Fruit fly (Drosophila melanogaster): Measurements from ENCODE around the gene Tti1.
A peak's percentile ranks its signal among the peaks of the same experiment; 100 is the strongest.

dm6 chr3R:9791177-9791806 lies 36.8 kb upstream of the Tti1 start, which contains the start of the genes CG12945 and CG8507:
- peak; percentile 56 for TF ChIP-seq CG11617 (GFP tag; optimal IDR thresholded peaks at IDR 0.05)
- TF ChIP-seq CG5204 (GFP tag; optimal IDR thresholded peaks at IDR 0.05), result no peak
- peak; percentile 55 for TF ChIP-seq pad (GFP tag; optimal IDR thresholded peaks at IDR 0.05)
- TF ChIP-seq CG12768 (GFP tag; optimal IDR thresholded peaks at IDR 0.05), result peak; percentile 52
- TF ChIP-seq kay (GFP tag; ENCODE audit: borderline replicate concordance), result no peak
- peak; percentile 72 for TF ChIP-seq ovo (GFP tag; optimal IDR thresholded peaks at IDR 0.05)
- TF ChIP-seq tj (GFP tag; optimal IDR thresholded peaks at IDR 0.05), result peak; percentile 97
- peak; percentile 72 for TF ChIP-seq CG1620 (GFP tag; optimal IDR thresholded peaks at IDR 0.05)
- TF ChIP-seq cnc (optimal IDR thresholded peaks at IDR 0.05), result no peak
- no peak for TF ChIP-seq Clk (GFP tag; optimal IDR thresholded peaks at IDR 0.05)
- peak; percentile 53 for TF ChIP-seq CG33017 (tag; optimal IDR thresholded peaks at IDR 0.05)
